Worm (Caenorhabditis elegans) whole organism, L3 larva: ENCODE measurements around the gene col-68.
A peak's percentile ranks its signal among the peaks of the same experiment; 100 is the strongest.
"Not testable (repeated sequence)": the region's sequence is repeated elsewhere in the genome, so short reads cannot be mapped to it uniquely, and the experiment has no call there.

Experiments used
- R02D3.7 ChIP-seq: fragments of 150-350 bp; optimal IDR thresholded peaks from 2 replicates; lab custom pipeline; 2014; ENCODE audit warnings: missing biosample characterization, missing genetic modification characterization
- aly-2 ChIP-seq: fragments of 150-350 bp; optimal IDR thresholded peaks from 2 replicates; lab custom pipeline; 2014; ENCODE audit warnings: missing biosample characterization, missing genetic modification characterization
- ama-1 ChIP-seq: fragments of 150-350 bp; optimal IDR thresholded peaks from 2 replicates; lab custom pipeline; 2018
- ceh-16 ChIP-seq: sonication (generic microtip); optimal IDR thresholded peaks from 2 replicates; lab custom pipeline; 2017; ENCODE audit warnings: missing biosample characterization, missing genetic modification characterization
- egl-5 ChIP-seq: fragments of 150-350 bp; optimal IDR thresholded peaks from 2 replicates; lab custom pipeline; 2017; ENCODE audit warnings: missing biosample characterization, missing genetic modification reagents, missing genetic modification characterization, inconsistent platforms
- elt-2 ChIP-seq: sonication (generic microtip); optimal IDR thresholded peaks from 2 replicates; lab custom pipeline; 2016; ENCODE audit warnings: missing genetic modification reagents, mild to moderate bottlenecking, missing genetic modification characterization, missing compliant biosample characterization
- elt-3 ChIP-seq, 3 experiments: fragments of 150-350 bp in 1 of 3; sonication (generic microtip) in 2 of 3; optimal IDR thresholded peaks; 2 replicates in 2 of 3; 4 replicates in 1 of 3; lab custom pipeline; 2014 to 2017; ENCODE audit warnings: missing biosample characterization in 3 of 3, missing genetic modification characterization in 3 of 3
- fkh-2 ChIP-seq: fragments of 150-350 bp; optimal IDR thresholded peaks from 2 replicates; lab custom pipeline; 2014; ENCODE audit warnings: missing biosample characterization, missing genetic modification reagents, missing genetic modification characterization
- fos-1 ChIP-seq: fragments of 150-350 bp; optimal IDR thresholded peaks from 2 replicates; lab custom pipeline; 2014; ENCODE audit warnings: missing biosample characterization, missing genetic modification characterization
- hmg-11 ChIP-seq: sonication (generic microtip); optimal IDR thresholded peaks from 2 replicates; lab custom pipeline; 2016; ENCODE audit warnings: missing genetic modification characterization, missing compliant biosample characterization
- jun-1 ChIP-seq: fragments of 150-350 bp; optimal IDR thresholded peaks from 2 replicates; lab custom pipeline; 2014; ENCODE audit warnings: missing biosample characterization, missing genetic modification reagents, missing genetic modification characterization
- lin-15B ChIP-seq: fragments of 150-350 bp; optimal IDR thresholded peaks from 2 replicates; lab custom pipeline; 2014; ENCODE audit warnings: missing biosample characterization, missing genetic modification characterization
- lin-39 ChIP-seq: fragments of 150-350 bp; optimal IDR thresholded peaks from 2 replicates; lab custom pipeline; 2018; ENCODE audit warnings: missing biosample characterization, missing genetic modification reagents, missing genetic modification characterization
- lsy-12 ChIP-seq: sonication (generic microtip); optimal IDR thresholded peaks from 2 replicates; lab custom pipeline; 2016; ENCODE audit warnings: mild to moderate bottlenecking, missing genetic modification characterization, missing compliant biosample characterization
- mdl-1 ChIP-seq: fragments of 150-350 bp; optimal IDR thresholded peaks from 2 replicates; lab custom pipeline; 2014; ENCODE audit warnings: missing biosample characterization, missing genetic modification characterization
- nfya-1 ChIP-seq: sonication (generic microtip); optimal IDR thresholded peaks from 2 replicates; lab custom pipeline; 2017; ENCODE audit warnings: missing genetic modification characterization, mild to moderate bottlenecking, missing compliant biosample characterization, antibody characterized with exemption, moderate library complexity; ENCODE audit not compliant: insufficient read depth
- nhr-11 ChIP-seq: fragments of 150-350 bp; optimal IDR thresholded peaks from 2 replicates; lab custom pipeline; 2014; ENCODE audit warnings: missing biosample characterization, missing genetic modification characterization
- nhr-12 ChIP-seq: fragments of 150-350 bp; optimal IDR thresholded peaks from 2 replicates; lab custom pipeline; 2014; ENCODE audit warnings: missing biosample characterization, missing genetic modification characterization
- nhr-23 ChIP-seq: fragments of 150-350 bp; optimal IDR thresholded peaks from 2 replicates; lab custom pipeline; 2014; ENCODE audit warnings: missing biosample characterization, missing genetic modification reagents, missing genetic modification characterization
- nhr-237 ChIP-seq: fragments of 150-350 bp; optimal IDR thresholded peaks from 2 replicates; lab custom pipeline; 2014; ENCODE audit warnings: missing biosample characterization, missing genetic modification characterization
- nhr-28 ChIP-seq: fragments of 150-350 bp; optimal IDR thresholded peaks from 2 replicates; lab custom pipeline; 2014; ENCODE audit warnings: missing biosample characterization, missing genetic modification characterization
- nhr-43 ChIP-seq: sonication (generic microtip); optimal IDR thresholded peaks from 2 replicates; lab custom pipeline; 2016; ENCODE audit warnings: mild to moderate bottlenecking, missing genetic modification characterization, missing compliant biosample characterization; ENCODE audit not compliant: poor library complexity, severe bottlenecking
- nhr-76 ChIP-seq: fragments of 150-350 bp; sonication (generic microtip); optimal IDR thresholded peaks from 5 replicates; lab custom pipeline; 2014; ENCODE audit warnings: missing biosample characterization, missing genetic modification characterization
- pha-4 ChIP-seq: fragments of 150-350 bp; optimal IDR thresholded peaks from 2 replicates; lab custom pipeline; 2014; ENCODE audit warnings: missing biosample characterization, missing genetic modification reagents, missing genetic modification characterization
- sea-2 ChIP-seq: fragments of 150-350 bp; sonication (generic microtip); optimal IDR thresholded peaks from 4 replicates; lab custom pipeline; 2014; ENCODE audit warnings: missing biosample characterization, missing genetic modification reagents, missing genetic modification characterization
- skn-1 ChIP-seq: fragments of 150-350 bp; optimal IDR thresholded peaks from 2 replicates; lab custom pipeline; 2014; ENCODE audit warnings: missing biosample characterization, missing genetic modification characterization
- snpc-4 ChIP-seq: fragments of 150-350 bp; optimal IDR thresholded peaks from 2 replicates; lab custom pipeline; 2014; ENCODE audit warnings: missing biosample characterization, missing genetic modification characterization
- zag-1 ChIP-seq: fragments of 150-350 bp; optimal IDR thresholded peaks from 2 replicates; lab custom pipeline; 2014; ENCODE audit warnings: missing biosample characterization, missing genetic modification characterization
- ztf-11 ChIP-seq: fragments of 150-350 bp; optimal IDR thresholded peaks from 2 replicates; lab custom pipeline; 2014; ENCODE audit warnings: missing biosample characterization, missing genetic modification characterization
- ztf-4 ChIP-seq: fragments of 150-350 bp; optimal IDR thresholded peaks from 2 replicates; lab custom pipeline; 2014; ENCODE audit warnings: missing biosample characterization, missing genetic modification characterization

col-68 gene

ce11 chrII:91419-91818 lies 12.9 kb upstream of the col-68 start, which contains the start of gene mcat-1:
Gene mcat-1 (minus strand): TSS chrII:91519.
- TF ChIP-seq ztf-11 (tag; lab: Kevin White, UChicago), result no peak

- TF ChIP-seq nhr-23, result no peak
- TF ChIP-seq zag-1, result no peak
- no peak for TF ChIP-seq fos-1 (tag; lab: Kevin White, UChicago)
- no peak for TF ChIP-seq egl-5 (tag; lab: Kevin White, UChicago)
- no peak for TF ChIP-seq elt-2
Observed at ce11 chrII:95177-95576, 9.2 kb upstream of the col-68 start, which contains the start of gene C50D2.7. Gene C50D2.7 (minus strand): TSS chrII:95277.

ce11 chrII:97992-98763 lies 6.2 kb upstream of the col-68 start, which contains the start of the genes luc-7L3 and sftb-6:
Gene luc-7L3 (minus strand): TSS chrII:98027.
Gene sftb-6 (plus strand): TSS chrII:98404.
- TF ChIP-seq aly-2 (tag; lab: Kevin White, UChicago) (no peak), elt-2 (peak; percentile 30), ama-1 (lab: Kevin White, UChicago) (no peak), hmg-11 (tag; lab: Kevin White, UChicago) (peak; percentile 70), fkh-2 (tag; lab: Kevin White, UChicago) (no peak), nfya-1 (tag; lab: Kevin White, UChicago) (peak; percentile 43), skn-1 (tag; lab: Kevin White, UChicago) (peak; percentile 37), nhr-23 (peak; percentile 45), snpc-4 (tag; lab: Kevin White, UChicago) (peak; percentile 28), pha-4 (peak; percentile 66), lin-15B (tag; lab: Kevin White, UChicago) (peak; percentile 73), R02D3.7 (tag; lab: Kevin White, UChicago) (peak; percentile 95), nhr-12 (tag; lab: Kevin White, UChicago) (no peak)

DNA sequence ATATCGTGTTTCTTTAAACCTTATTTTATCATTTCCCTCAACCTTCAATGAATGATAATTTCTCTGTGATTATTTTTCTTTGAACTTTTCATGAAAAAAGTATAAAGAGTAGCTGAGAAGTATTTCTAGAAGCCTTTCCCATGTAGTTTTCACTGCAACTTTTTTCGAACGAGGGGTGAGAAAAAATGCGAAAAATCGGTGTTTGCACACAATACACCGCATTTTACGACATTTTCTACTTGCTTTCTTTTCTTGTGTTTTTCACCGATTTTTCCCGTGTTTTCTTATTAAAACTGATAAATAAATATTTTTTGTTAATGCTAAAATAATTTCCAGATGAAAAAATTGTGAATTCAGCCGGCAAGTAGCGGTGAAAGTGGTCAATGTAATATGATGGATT lies 5.4 kb upstream of the col-68 start, which contains the start of gene C50D2.10:
TSS of gene C50D2.10 (plus strand) at position 245 of the 400 bp plus-strand sequence.
- not testable (repeated sequence) for TF ChIP-seq nhr-237 (tag; lab: Kevin White, UChicago); skn-1 (tag; lab: Kevin White, UChicago); sea-2

DNA sequence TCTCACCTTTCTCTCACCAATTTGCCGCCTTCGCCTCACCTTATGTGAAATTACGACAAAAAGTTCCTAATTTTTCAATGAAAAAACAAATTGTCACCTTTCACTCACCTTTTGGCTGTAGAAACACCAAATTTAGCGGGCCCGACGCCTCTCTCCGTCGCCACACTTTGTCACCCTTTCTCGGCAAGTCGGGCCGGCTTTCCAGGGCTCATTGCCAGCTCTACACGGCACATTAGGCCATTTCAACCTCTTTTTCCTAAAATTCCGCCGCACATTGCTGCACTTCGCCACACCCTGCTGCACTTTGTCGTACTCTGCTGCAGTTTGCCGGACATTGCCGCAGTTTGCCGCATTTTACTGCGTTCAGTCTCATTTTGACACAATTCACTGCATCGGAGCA lies 3.2 kb upstream of the col-68 start:
- TF ChIP-seq lsy-12 (tag; lab: Kevin White, UChicago) (no peak), nhr-237 (tag; lab: Kevin White, UChicago) (no peak), nhr-12 (tag; lab: Kevin White, UChicago) (no peak), ztf-4 (tag; lab: Kevin White, UChicago) (no peak), nhr-43 (tag; lab: Kevin White, UChicago) (no peak), jun-1 (tag; lab: Kevin White, UChicago) (no peak), nhr-11 (no peak), elt-3 (tag; optimal IDR thresholded peaks at IDR 0.05; lab: Kevin White, UChicago) (no peak), aly-2 (tag; lab: Kevin White, UChicago) (no peak), ceh-16 (no peak)

DNA sequence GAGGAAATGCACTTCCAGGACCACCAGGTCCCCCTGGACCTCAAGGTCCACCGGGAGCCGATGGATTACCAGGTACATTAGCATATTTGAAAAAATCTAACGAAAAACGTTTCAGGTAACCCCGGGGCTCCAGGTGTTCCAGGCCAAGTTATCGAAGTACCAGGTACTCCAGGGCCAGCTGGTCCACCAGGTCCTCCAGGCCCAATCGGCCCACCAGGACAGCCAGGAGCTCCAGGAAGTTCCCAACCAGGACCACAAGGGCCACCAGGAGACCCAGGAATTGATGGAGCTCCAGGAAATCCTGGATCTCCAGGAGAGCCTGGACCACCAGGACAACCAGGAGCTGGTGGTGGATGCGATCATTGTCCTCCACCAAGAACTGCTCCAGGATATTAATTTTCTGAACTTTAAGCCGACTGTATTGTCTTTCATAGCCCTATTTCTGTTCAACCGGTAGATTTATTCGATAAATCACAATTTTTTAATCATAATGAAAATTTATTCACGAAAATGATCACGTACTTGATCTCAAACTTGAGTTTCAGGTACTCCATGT lies 1.1 kb downstream of the col-68 start:
- no peak for TF ChIP-seq nhr-23

ce11 chrII:105889-106288 lies 1.6 kb downstream of the col-68 start, which contains the start of gene txt-1:
Gene txt-1 (plus strand): TSS chrII:106189.
- TF ChIP-seq nhr-23 (no peak), mdl-1 (tag; lab: Kevin White, UChicago) (no peak), egl-5 (tag; lab: Kevin White, UChicago) (no peak), nhr-76 (no peak), hmg-11 (tag; lab: Kevin White, UChicago) (no peak), sea-2 (no peak), lin-39 (tag; lab: Kevin White, UChicago) (no peak), elt-2 (no peak), jun-1 (tag; lab: Kevin White, UChicago) (no peak), elt-3 (tag; optimal IDR thresholded peaks at IDR 0.05; lab: Kevin White, UChicago) (no peak), nhr-28 (tag; lab: Kevin White, UChicago) (no peak)
- TF ChIP-seq, all 47 proteins: peak for 0
